Fruit fly (Drosophila melanogaster): ENCODE results near the gene TfIIFalpha.

Gene TfIIFalpha

DNA sequence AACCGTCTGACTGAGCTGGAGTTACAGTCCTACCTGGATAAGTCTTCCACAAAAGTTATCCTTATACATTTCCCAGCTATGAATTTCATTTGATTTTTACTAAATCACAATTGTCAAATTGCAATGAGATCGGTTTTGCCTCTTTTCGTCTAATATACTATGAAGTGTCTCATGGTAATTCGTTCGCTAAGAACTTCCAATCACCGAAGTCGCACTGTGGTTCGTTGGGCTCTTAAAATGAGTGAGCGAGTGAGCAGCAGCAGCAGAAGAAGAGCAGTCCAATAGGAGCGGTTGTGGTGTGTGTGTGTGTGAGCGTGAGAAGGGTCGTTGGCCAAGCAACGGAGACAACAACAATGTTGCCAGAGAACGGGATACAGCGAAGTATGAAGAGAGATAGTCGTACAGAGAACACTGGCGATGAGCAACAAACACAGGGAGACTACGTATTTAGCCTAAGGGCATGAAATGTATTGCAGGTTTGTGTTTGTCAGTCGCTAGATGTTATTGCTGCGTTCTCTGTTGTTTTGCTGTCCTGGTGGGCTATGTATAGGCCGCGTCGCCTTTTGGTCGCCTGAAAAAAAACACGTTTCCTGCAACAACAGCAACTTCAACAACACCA is 43.8 kb downstream of the TfIIFalpha start (continued):
- TF ChIP-seq Ravus (GFP tag; IDR thresholded peaks at IDR 0.05) = peak; percentile 74
- TF ChIP-seq CG15011 (GFP tag; optimal IDR thresholded peaks at IDR 0.05) = peak; percentile 76
- TF ChIP-seq pita (GFP tag; optimal IDR thresholded peaks at IDR 0.05) = no peak
- no peak for TF ChIP-seq bbx (GFP tag; IDR thresholded peaks at IDR 0.05; ENCODE audit: partially characterized antibody)
- peak; percentile 87 for TF ChIP-seq Dbx (GFP tag; IDR thresholded peaks at IDR 0.05)
- TF ChIP-seq unc-4 (GFP tag; IDR thresholded peaks at IDR 0.05; ENCODE audit: partially characterized antibody) = no peak
- peak; percentile 91 for TF ChIP-seq CG10366 (GFP tag; IDR thresholded peaks at IDR 0.05)
- TF ChIP-seq CG9876 (GFP tag; optimal IDR thresholded peaks at IDR 0.05) = peak; percentile 82
- peak; percentile 76 for TF ChIP-seq ase (GFP tag; IDR thresholded peaks at IDR 0.05)
- TF ChIP-seq sisA (GFP tag; IDR thresholded peaks at IDR 0.05) = peak; percentile 89
- TF ChIP-seq Nf-YC (tag; optimal IDR thresholded peaks at IDR 0.05) = peak; percentile 90
- TF ChIP-seq tna (GFP tag; IDR thresholded peaks at IDR 0.05; ENCODE audit: partially characterized antibody) = no peak
- no peak for TF ChIP-seq HLHmδ (GFP tag; optimal IDR thresholded peaks at IDR 0.05)
- peak; percentile 79 for TF ChIP-seq salm (tag; optimal IDR thresholded peaks at IDR 0.05)
- peak; percentile 86 for TF ChIP-seq Blimp-1 (GFP tag; optimal IDR thresholded peaks at IDR 0.05)
- TF ChIP-seq odd (GFP tag; optimal IDR thresholded peaks at IDR 0.05) = peak; percentile 87
- no peak for TF ChIP-seq pan (optimal IDR thresholded peaks at IDR 0.05)
- peak in 1 of 2 experiments; percentile 95 for TF ChIP-seq pan (GFP tag; optimal IDR thresholded peaks at IDR 0.05 in 1 of 2, IDR thresholded peaks at IDR 0.05 in 1 of 2)
- TF ChIP-seq ab (GFP tag; optimal IDR thresholded peaks at IDR 0.05) = peak; percentile 82
- TF ChIP-seq sob (GFP tag; IDR thresholded peaks at IDR 0.05) = peak; percentile 90
- peak; percentile 79 for TF ChIP-seq run (tag; optimal IDR thresholded peaks at IDR 0.05)
- TF ChIP-seq CG17361 (GFP tag; IDR thresholded peaks at IDR 0.05) = peak; percentile 91
- peak; percentile 97 for TF ChIP-seq CG18599 (GFP tag; optimal IDR thresholded peaks at IDR 0.05)
- TF ChIP-seq CG6689 (GFP tag; IDR thresholded peaks at IDR 0.05) = peak; percentile 91
- TF ChIP-seq Max (GFP tag; optimal IDR thresholded peaks at IDR 0.05) = peak; percentile 85
- peak; percentile 72 for TF ChIP-seq slou (GFP tag; optimal IDR thresholded peaks at IDR 0.05)
- peak; percentile 87 for TF ChIP-seq CG10543 (GFP tag; optimal IDR thresholded peaks at IDR 0.05)
- TF ChIP-seq Lhr (GFP tag; optimal IDR thresholded peaks at IDR 0.05) = peak; percentile 59
- TF ChIP-seq Xrp1 (GFP tag; IDR thresholded peaks at IDR 0.05) = peak; percentile 94
- peak; percentile 86 for TF ChIP-seq CG1792 (GFP tag; optimal IDR thresholded peaks at IDR 0.05)
- peak; percentile 69 for TF ChIP-seq CG7745 (tag; optimal IDR thresholded peaks at IDR 0.05)
- peak; percentile 41 for TF ChIP-seq Sry-β (GFP tag; optimal IDR thresholded peaks at IDR 0.05)
- TF ChIP-seq Dad (GFP tag; optimal IDR thresholded peaks at IDR 0.05) = peak; percentile 85
- no peak; the same call in 1 of the 2 replicates for TF ChIP-seq Dip2 (GFP tag; IDR thresholded peaks at IDR 0.05)
- TF ChIP-seq gfzf (GFP tag; optimal IDR thresholded peaks at IDR 0.05) = no peak
- peak; percentile 84 for TF ChIP-seq fd3F (GFP tag; optimal IDR thresholded peaks at IDR 0.05)
- peak; percentile 91 for TF ChIP-seq CG14014 (GFP tag; IDR thresholded peaks at IDR 0.05)
- peak; percentile 83 for TF ChIP-seq luna (GFP tag; optimal IDR thresholded peaks at IDR 0.05)
- TF ChIP-seq pb (GFP tag; optimal IDR thresholded peaks at IDR 0.05) = peak; percentile 86
- TF ChIP-seq rib (GFP tag; IDR thresholded peaks at IDR 0.05) = peak; percentile 73
- peak; percentile 61 to 76 for TF ChIP-seq Trl (optimal IDR thresholded peaks at IDR 0.05)
- peak; percentile 95 for TF ChIP-seq Trl (GFP tag; optimal IDR thresholded peaks at IDR 0.05)
- TF ChIP-seq stc (GFP tag; IDR thresholded peaks at IDR 0.05) = peak; percentile 91
- peak; percentile 92 for TF ChIP-seq CG10209 (GFP tag; optimal IDR thresholded peaks at IDR 0.05)
- peak; percentile 93 for TF ChIP-seq Hsf (GFP tag; optimal IDR thresholded peaks at IDR 0.05)
- peak in 1 of 2 experiments; percentile 60 for TF ChIP-seq Hr78 (GFP tag; optimal IDR thresholded peaks at IDR 0.05)
- no peak for TF ChIP-seq hb (GFP tag; IDR thresholded peaks at IDR 0.05; ENCODE audit: partially characterized antibody)
- TF ChIP-seq CG16815 (GFP tag; optimal IDR thresholded peaks at IDR 0.05) = peak; percentile 89
- no peak for TF ChIP-seq ato (GFP tag; IDR thresholded peaks at IDR 0.05; ENCODE audit: partially characterized antibody)
- no peak for TF ChIP-seq CG16813 (GFP tag; IDR thresholded peaks at IDR 0.05; ENCODE audit: partially characterized antibody)

All from whole organism, embryonic.